Worm (Caenorhabditis elegans) whole organism, early embryonic: Measurements from ENCODE around the gene ftr-1.

Experiments
- B0310.2 ChIP-seq: sonication (generic microtip); optimal IDR thresholded peaks from 2 replicates; lab custom pipeline; 2016; ENCODE audit warnings: mild to moderate bottlenecking, missing genetic modification characterization, missing compliant biosample characterization
- F13C5.2 ChIP-seq: sonication (generic microtip); optimal IDR thresholded peaks from 2 replicates; lab custom pipeline; 2017; ENCODE audit warnings: mild to moderate bottlenecking, missing genetic modification characterization, inconsistent platforms, missing compliant biosample characterization
- aly-1 ChIP-seq: sonication (generic microtip); optimal IDR thresholded peaks from 2 replicates; lab custom pipeline; 2016; ENCODE audit warnings: missing genetic modification characterization, missing compliant biosample characterization
- ama-1 ChIP-seq: fragments of 150-350 bp; optimal IDR thresholded peaks from 2 replicates; lab custom pipeline; 2014
- ceh-13 ChIP-seq: fragments of 200-800 bp; sonication (Bioruptor generic); optimal IDR thresholded peaks from 2 replicates; lab custom pipeline; 2018; ENCODE audit warnings: mild to moderate bottlenecking, missing genetic modification characterization, missing compliant biosample characterization
- ets-7 ChIP-seq: sonication (generic microtip); optimal IDR thresholded peaks from 2 replicates; lab custom pipeline; 2016; ENCODE audit warnings: missing genotype, missing genetic modification characterization, missing compliant biosample characterization
- flt-1 ChIP-seq: fragments of 200-800 bp; sonication (Bioruptor generic); IDR thresholded peaks from 2 replicates; pipeline ENCODE4 v1.3.6; 2022; ENCODE audit warnings: missing genetic modification characterization, missing compliant biosample characterization
- hmbx-1 ChIP-seq: sonication (generic microtip); optimal IDR thresholded peaks from 2 replicates; lab custom pipeline; 2016; ENCODE audit warnings: mild to moderate bottlenecking, missing genetic modification characterization, missing compliant biosample characterization
- hmg-4 ChIP-seq: fragments of 200-800 bp; sonication (Bioruptor generic); optimal IDR thresholded peaks from 2 replicates; lab custom pipeline; 2018; ENCODE audit warnings: mild to moderate bottlenecking, missing genetic modification characterization, missing compliant biosample characterization
- tbx-11 ChIP-seq: fragments of 200-800 bp; sonication (Bioruptor generic); IDR thresholded peaks from 2 replicates; pipeline ENCODE4 v1.3.6; 2022; ENCODE audit warnings: missing genetic modification characterization, missing compliant biosample characterization
- tra-4 ChIP-seq: sonication (generic microtip); optimal IDR thresholded peaks from 2 replicates; lab custom pipeline; 2017; ENCODE audit warnings: missing genetic modification characterization, missing compliant biosample characterization

- TF ChIP-seq F13C5.2 (tag; lab: Kevin White, UChicago) (no peak), hmbx-1 (tag; lab: Kevin White, UChicago) (no peak), aly-1 (tag; lab: Kevin White, UChicago) (no peak), ama-1 (no peak), tbx-11 (GFP tag; lab: Robert Waterston, UW) (no peak), ets-7 (no peak), tra-4 (no peak), B0310.2 (tag; lab: Kevin White, UChicago) (no peak), hmg-4 (GFP tag; lab: Kevin White, UChicago) (no peak), ceh-13 (GFP tag; lab: Kevin White, UChicago) (no peak), flt-1 (GFP tag; lab: Robert Waterston, UW) (no peak)
Measured at ce11 chrV:20171941-20172340, 24.8 kb upstream of the ftr-1 start, which contains the start of gene srw-39.
